Fruit fly (Drosophila melanogaster) Kc167 (cell line): Measurements from ENCODE around the gene CG15459.

Experiments
- Myc ChIP-seq: fragments of >200 bp; optimal IDR thresholded peaks from 2 replicates; lab custom pipeline; 2017; ENCODE audit warnings: missing external identifiers
- insv ChIP-seq: fragments of >200 bp; optimal IDR thresholded peaks from 3 replicates; lab custom pipeline; 2018; ENCODE audit warnings: missing external identifiers

- TF ChIP-seq Myc (lab: Kevin White, UChicago) (no peak), insv (lab: Kevin White, UChicago) (no peak)
These were observed 19.8 kb downstream of the CG15459 start, which contains the start of gene Syx16 for dm6 chrX:20393580-20393979.
